Fruit fly (Drosophila melanogaster) whole organism, embryonic: Measurements from ENCODE around the gene ZnT77C.

ENCODE experiments used
- ATbp ChIP-seq: fragments of 200-800 bp; sonication (Bioruptor generic); optimal IDR thresholded peaks from 2 replicates; lab custom pipeline; 2017; ENCODE audit warnings: missing biosample characterization, mild to moderate bottlenecking, missing genetic modification characterization, missing genetic modification reagents
- Atf6 ChIP-seq: fragments of 200-800 bp; sonication (Bioruptor generic); IDR thresholded peaks from 2 replicates; pipeline ENCODE4 v1.3.6; 2022; ENCODE audit warnings: missing biosample characterization, missing genetic modification characterization
- CG10267 ChIP-seq: fragments of 200-800 bp; sonication (Bioruptor generic); optimal IDR thresholded peaks from 2 replicates; lab custom pipeline; 2018; ENCODE audit warnings: missing biosample characterization, mild to moderate bottlenecking, missing genetic modification characterization, moderate library complexity
- CG11504 ChIP-seq: fragments of 200-800 bp; sonication (Bioruptor generic); optimal IDR thresholded peaks from 3 replicates; lab custom pipeline; 2019; ENCODE audit warnings: missing biosample characterization, mild to moderate bottlenecking, missing genetic modification characterization, moderate library complexity
- CG11695 ChIP-seq: fragments of 200-800 bp; sonication (Bioruptor generic); IDR thresholded peaks from 3 replicates; pipeline ENCODE4 v1.3.6; 2022; ENCODE audit warnings: missing biosample characterization, missing genetic modification characterization
- CG12299 ChIP-seq: fragments of 200-800 bp; sonication (Bioruptor generic); optimal IDR thresholded peaks from 2 replicates; lab custom pipeline; 2018; ENCODE audit warnings: missing biosample characterization, mild to moderate bottlenecking, missing genetic modification characterization
- CG13624 ChIP-seq: fragments of 200-800 bp; sonication (Bioruptor generic); optimal IDR thresholded peaks from 2 replicates; lab custom pipeline; 2016; ENCODE audit warnings: missing biosample characterization, missing genetic modification characterization
- CG1529 ChIP-seq: fragments of 200-800 bp; sonication (Bioruptor generic); optimal IDR thresholded peaks from 3 replicates; lab custom pipeline; 2018; ENCODE audit warnings: missing biosample characterization, missing genetic modification characterization
- CG34224 ChIP-seq: fragments of 200-800 bp; sonication (Bioruptor generic); IDR thresholded peaks from 3 replicates; pipeline ENCODE4 v1.3.6; 2022; ENCODE audit warnings: missing biosample characterization, missing genetic modification characterization; ENCODE audit not compliant: partially characterized antibody
- CG34376 ChIP-seq: fragments of 200-800 bp; sonication (Bioruptor generic); optimal IDR thresholded peaks from 2 replicates; lab custom pipeline; 2018; ENCODE audit warnings: missing biosample characterization, mild to moderate bottlenecking, missing genetic modification characterization
- CG4404 ChIP-seq: fragments of 200-800 bp; sonication (Bioruptor generic); IDR thresholded peaks from 2 replicates; pipeline ENCODE4 v1.3.6; 2022; ENCODE audit warnings: missing biosample characterization, missing genetic modification characterization
- CG5953 ChIP-seq: fragments of 200-800 bp; sonication (Bioruptor generic); IDR thresholded peaks from 2 replicates; pipeline ENCODE4 v1.3.6; 2022; ENCODE audit warnings: missing biosample characterization, missing genetic modification characterization
- CG6689 ChIP-seq: fragments of 200-800 bp; sonication (Bioruptor generic); IDR thresholded peaks from 2 replicates; pipeline ENCODE4 v1.3.6; 2022; ENCODE audit warnings: missing biosample characterization, missing genetic modification characterization
- CG6765 ChIP-seq: fragments of 200-800 bp; sonication (Bioruptor generic); optimal IDR thresholded peaks from 3 replicates; lab custom pipeline; 2017; ENCODE audit warnings: missing biosample characterization, mild to moderate bottlenecking, missing genetic modification characterization
- CG6791 ChIP-seq: fragments of 200-800 bp; sonication (Bioruptor generic); IDR thresholded peaks from 3 replicates; pipeline ENCODE4 v1.3.6; 2022; ENCODE audit warnings: missing biosample characterization, missing genetic modification characterization; ENCODE audit not compliant: partially characterized antibody
- CG7745 ChIP-seq: fragments of 200-800 bp; sonication (Bioruptor generic); optimal IDR thresholded peaks from 2 replicates; lab custom pipeline; 2018; ENCODE audit warnings: missing biosample characterization, mild to moderate bottlenecking, missing genetic modification characterization, moderate library complexity
- CG9437 ChIP-seq: fragments of 200-800 bp; sonication (Bioruptor generic); optimal IDR thresholded peaks from 2 replicates; lab custom pipeline; 2018; ENCODE audit warnings: missing biosample characterization, mild to moderate bottlenecking, missing genetic modification characterization
- Dfd ChIP-seq, 2 experiments: fragments of >200 bp; optimal IDR thresholded peaks; 2 replicates each; lab custom pipeline; 2017; ENCODE audit warnings: missing biosample characterization in 2 of 2, missing genetic modification characterization in 2 of 2
- ERR ChIP-seq: fragments of 200-800 bp; sonication (Bioruptor generic); optimal IDR thresholded peaks from 2 replicates; lab custom pipeline; 2016; ENCODE audit warnings: missing biosample characterization, missing genetic modification characterization
- Ets97D ChIP-seq: fragments of 200-800 bp; sonication (Bioruptor generic); optimal IDR thresholded peaks from 3 replicates; lab custom pipeline; 2016; ENCODE audit warnings: missing biosample characterization, missing genetic modification characterization
- H15 ChIP-seq: fragments of 200-800 bp; sonication (Bioruptor generic); IDR thresholded peaks from 3 replicates; pipeline ENCODE4 v1.3.6; 2022; ENCODE audit warnings: missing biosample characterization, missing genetic modification characterization
- HLH3B ChIP-seq: fragments of 200-800 bp; sonication (Bioruptor generic); IDR thresholded peaks from 2 replicates; pipeline ENCODE4 v1.3.6; 2022; ENCODE audit warnings: missing biosample characterization, missing genetic modification characterization
- HLH4C ChIP-seq: fragments of 200-800 bp; sonication (Bioruptor generic); IDR thresholded peaks from 3 replicates; pipeline ENCODE4 v1.3.6; 2022; ENCODE audit warnings: missing biosample characterization, missing genetic modification characterization; ENCODE audit not compliant: partially characterized antibody
- HmgZ ChIP-seq: fragments of 200-800 bp; sonication (Bioruptor generic); optimal IDR thresholded peaks from 2 replicates; lab custom pipeline; 2018; ENCODE audit warnings: missing biosample characterization, mild to moderate bottlenecking, missing genetic modification characterization
- Hr78 ChIP-seq, 2 experiments: fragments of 200-800 bp in 1 of 2; fragments of >200 bp in 1 of 2; sonication (Bioruptor generic) in 1 of 2; optimal IDR thresholded peaks; 2 replicates each; lab custom pipeline; 2017 to 2019; ENCODE audit warnings: missing biosample characterization in 2 of 2, missing genetic modification characterization in 2 of 2, mild to moderate bottlenecking in 1 of 2, moderate library complexity in 1 of 2
- Lpt ChIP-seq: fragments of >200 bp; optimal IDR thresholded peaks from 2 replicates; lab custom pipeline; 2018; ENCODE audit warnings: missing biosample characterization, missing genetic modification characterization
- MTF-1 ChIP-seq: fragments of 200-800 bp; sonication (Bioruptor generic); optimal IDR thresholded peaks from 2 replicates; lab custom pipeline; 2018; ENCODE audit warnings: missing biosample characterization, mild to moderate bottlenecking, missing genetic modification characterization, borderline replicate concordance
- Max ChIP-seq: fragments of 200-800 bp; sonication (Bioruptor generic); optimal IDR thresholded peaks from 2 replicates; lab custom pipeline; 2016; ENCODE audit warnings: missing biosample characterization, mild to moderate bottlenecking, missing genetic modification characterization
- Mes4 ChIP-seq: fragments of 200-800 bp; sonication (Bioruptor generic); optimal IDR thresholded peaks from 2 replicates; lab custom pipeline; 2016; ENCODE audit warnings: missing biosample characterization, missing genetic modification characterization
- Taf1 ChIP-seq: fragments of 200-800 bp; sonication (Bioruptor generic); IDR thresholded peaks from 2 replicates; pipeline ENCODE4 v1.3.6; 2022; ENCODE audit warnings: missing biosample characterization, missing genetic modification characterization
- Tbp ChIP-seq: fragments of >200 bp; optimal IDR thresholded peaks from 2 replicates; lab custom pipeline; 2018; ENCODE audit warnings: missing biosample characterization, missing genetic modification characterization
- Trl ChIP-seq, 3 experiments: fragments of >200 bp in 2 of 3; fragments of 200-800 bp in 1 of 3; sonication (Bioruptor generic) in 1 of 3; optimal IDR thresholded peaks; 2 replicates in 1 of 3; 3 replicates in 2 of 3; lab custom pipeline; 2016 to 2017; ENCODE audit warnings: missing biosample characterization in 1 of 3, missing genetic modification characterization in 1 of 3
- ash1 ChIP-seq: fragments of 200-800 bp; sonication (Bioruptor generic); optimal IDR thresholded peaks from 2 replicates; lab custom pipeline; 2018; ENCODE audit warnings: missing biosample characterization, mild to moderate bottlenecking, missing genetic modification characterization
- chm ChIP-seq: fragments of 200-800 bp; sonication (Bioruptor generic); IDR thresholded peaks from 2 replicates; pipeline ENCODE4 v1.3.6; 2022; ENCODE audit warnings: missing biosample characterization, missing genetic modification characterization
- croc ChIP-seq: fragments of 200-800 bp; sonication (Bioruptor generic); conservative IDR thresholded peaks from 3 replicates; pipeline ENCODE4 v1.3.6; 2022; ENCODE audit warnings: missing biosample characterization, missing genetic modification characterization
- dm ChIP-seq: fragments of 200-800 bp; sonication (Bioruptor generic); optimal IDR thresholded peaks from 3 replicates; lab custom pipeline; 2016; ENCODE audit warnings: missing biosample characterization, missing genetic modification characterization
- ewg ChIP-seq: fragments of 200-800 bp; sonication (Bioruptor generic); optimal IDR thresholded peaks from 3 replicates; lab custom pipeline; 2017; ENCODE audit warnings: mild to moderate bottlenecking, missing biosample characterization, missing genetic modification reagents, missing genetic modification characterization
- gfzf ChIP-seq: fragments of 200-800 bp; sonication (Bioruptor generic); optimal IDR thresholded peaks from 2 replicates; lab custom pipeline; 2016; ENCODE audit warnings: missing biosample characterization, mild to moderate bottlenecking, missing genetic modification characterization, moderate library complexity
- grau ChIP-seq: fragments of 200-800 bp; optimal IDR thresholded peaks from 3 replicates; lab custom pipeline; 2019; ENCODE audit warnings: missing biosample characterization, mild to moderate bottlenecking, missing genetic modification characterization, moderate library complexity
- mirr ChIP-seq: fragments of 200-800 bp; sonication (Bioruptor generic); optimal IDR thresholded peaks from 3 replicates; lab custom pipeline; 2018; ENCODE audit warnings: missing biosample characterization, mild to moderate bottlenecking, missing genetic modification characterization
- pros ChIP-seq: fragments of 200-800 bp; sonication (Bioruptor generic); optimal IDR thresholded peaks from 3 replicates; lab custom pipeline; 2019; ENCODE audit warnings: missing biosample characterization, mild to moderate bottlenecking, missing genetic modification characterization, moderate library complexity
- sna ChIP-seq: fragments of 200-800 bp; sonication (Bioruptor generic); IDR thresholded peaks from 2 replicates; pipeline ENCODE4 v1.3.6; 2022; ENCODE audit warnings: missing biosample characterization, missing genetic modification characterization; ENCODE audit not compliant: partially characterized antibody
- tap ChIP-seq: fragments of 200-800 bp; optimal IDR thresholded peaks from 3 replicates; lab custom pipeline; 2019; ENCODE audit warnings: missing biosample characterization, mild to moderate bottlenecking, missing genetic modification characterization, moderate library complexity
- tio ChIP-seq: fragments of 200-800 bp; sonication (Bioruptor generic); optimal IDR thresholded peaks from 2 replicates; lab custom pipeline; 2017; ENCODE audit warnings: missing biosample characterization, missing genetic modification characterization, inconsistent platforms
- tx ChIP-seq: fragments of 200-800 bp; sonication (Bioruptor generic); optimal IDR thresholded peaks from 2 replicates; lab custom pipeline; 2016; ENCODE audit warnings: missing biosample characterization, missing genetic modification characterization
- unc-4 ChIP-seq: fragments of 200-800 bp; sonication (Bioruptor generic); IDR thresholded peaks from 2 replicates; pipeline ENCODE4 v1.3.6; 2022; ENCODE audit warnings: missing biosample characterization, missing genetic modification characterization; ENCODE audit not compliant: partially characterized antibody
- vnd ChIP-seq: fragments of 200-800 bp; sonication (Bioruptor generic); IDR thresholded peaks from 3 replicates; pipeline ENCODE4 v1.3.6; 2022; ENCODE audit warnings: missing biosample characterization, missing genetic modification characterization; ENCODE audit not compliant: partially characterized antibody
- wek ChIP-seq: fragments of 200-800 bp; sonication (Bioruptor generic); optimal IDR thresholded peaks from 3 replicates; lab custom pipeline; 2018; ENCODE audit warnings: missing biosample characterization, mild to moderate bottlenecking, missing genetic modification characterization, moderate library complexity

The ZnT77C gene

dm6 chr3L:20516519-20517178 is 21.9 kb upstream of the ZnT77C start (continued):
- no peak for TF ChIP-seq Ets97D (GFP tag; lab: Kevin White, UChicago)
- TF ChIP-seq Hr78 (GFP tag; optimal IDR thresholded peaks at IDR 0.05; lab: Kevin White, UChicago), result no peak
- peak; percentile 64 for TF ChIP-seq tap (tag; lab: Kevin White, UChicago)
- TF ChIP-seq Tbp (GFP tag; lab: Kevin White, UChicago), result no peak
- peak; percentile 56 for TF ChIP-seq CG10267 (tag; lab: Kevin White, UChicago)
- TF ChIP-seq gfzf (GFP tag; lab: Kevin White, UChicago), result no peak
- no peak for TF ChIP-seq vnd (GFP tag; lab: Robert Waterston, UW)
- TF ChIP-seq chm, result peak; percentile 28; the same call in 1 of the 2 replicates
- TF ChIP-seq pros, result peak; percentile 49
- TF ChIP-seq CG1529 (GFP tag; lab: Kevin White, UChicago), result no peak
- TF ChIP-seq sna (GFP tag; lab: Robert Waterston, UW), result no peak
- TF ChIP-seq ewg (GFP tag; lab: Kevin White, UChicago), result no peak
- peak; percentile 70 for TF ChIP-seq CG11504 (tag; lab: Kevin White, UChicago)
- TF ChIP-seq grau (tag; lab: Kevin White, UChicago), result peak; percentile 97
- no peak for TF ChIP-seq CG11695 (GFP tag; lab: Robert Waterston, UW)
- no peak for TF ChIP-seq Dfd (GFP tag; optimal IDR thresholded peaks at IDR 0.05; lab: Kevin White, UChicago)
- TF ChIP-seq mirr (GFP tag; lab: Kevin White, UChicago), result peak; percentile 81
- 0 out of 3 replicates have a peak, but pooled peaks have one; percentile 31 for TF ChIP-seq CG34224 (GFP tag; lab: Robert Waterston, UW)
- TF ChIP-seq Trl (optimal IDR thresholded peaks at IDR 0.05; lab: Kevin White, UChicago), result no peak
- TF ChIP-seq Trl (GFP tag; optimal IDR thresholded peaks at IDR 0.05; lab: Kevin White, UChicago), result no peak
- no peak for TF ChIP-seq CG12299 (tag; lab: Kevin White, UChicago)
- peak; percentile 4 for TF ChIP-seq tio (GFP tag; lab: Kevin White, UChicago)
- no peak for TF ChIP-seq CG13624 (GFP tag; lab: Kevin White, UChicago)
- TF ChIP-seq CG4404 (GFP tag; lab: Robert Waterston, UW), result 0 out of 2 replicates have a peak, but pooled peaks have one; percentile 34
- 0 out of 2 replicates have a peak, but pooled peaks have one; percentile 28 for TF ChIP-seq Atf6
- no peak for TF ChIP-seq tx
- 0 out of 2 replicates have a peak, but pooled peaks have one; percentile 8 for TF ChIP-seq Taf1 (GFP tag; lab: Robert Waterston, UW)
- TF ChIP-seq dm (GFP tag; lab: Kevin White, UChicago), result no peak
- no peak for TF ChIP-seq H15 (GFP tag; lab: Robert Waterston, UW)
- no peak for TF ChIP-seq MTF-1 (GFP tag; lab: Kevin White, UChicago)
- no peak for TF ChIP-seq CG5953 (GFP tag; lab: Robert Waterston, UW)
- no peak for TF ChIP-seq ERR (GFP tag; lab: Kevin White, UChicago)
- peak; percentile 16 for TF ChIP-seq CG34376 (GFP tag; lab: Kevin White, UChicago)
- TF ChIP-seq HLH3B (GFP tag; lab: Robert Waterston, UW), result peak; percentile 36; the same call in 1 of the 2 replicates
- no peak for TF ChIP-seq HmgZ (tag; lab: Kevin White, UChicago)
- TF ChIP-seq CG9437, result peak; percentile 53
- no peak for TF ChIP-seq Max (GFP tag; lab: Kevin White, UChicago)
- TF ChIP-seq CG6689, result no peak
- peak; percentile 36 for TF ChIP-seq ATbp
- TF ChIP-seq Mes4, result no peak
- TF ChIP-seq unc-4 (GFP tag; lab: Robert Waterston, UW), result no peak
- TF ChIP-seq ash1 (GFP tag; lab: Kevin White, UChicago), result no peak
- peak; percentile 50; the same call in 2 of the 3 replicates for TF ChIP-seq HLH4C (GFP tag; lab: Robert Waterston, UW)
- TF ChIP-seq Lpt, result no peak
- no peak for TF ChIP-seq wek
- peak; percentile 53 for TF ChIP-seq CG7745 (tag; lab: Kevin White, UChicago)
- TF ChIP-seq croc (GFP tag; lab: Robert Waterston, UW), result no peak
- TF ChIP-seq CG6791 (GFP tag; lab: Robert Waterston, UW), result peak; percentile 62; the same call in 1 of the 3 replicates
- TF ChIP-seq CG6765 (GFP tag; lab: Kevin White, UChicago), result no peak
